Fruit fly (Drosophila melanogaster): Measurements from ENCODE around the gene CG31897.

DNA sequence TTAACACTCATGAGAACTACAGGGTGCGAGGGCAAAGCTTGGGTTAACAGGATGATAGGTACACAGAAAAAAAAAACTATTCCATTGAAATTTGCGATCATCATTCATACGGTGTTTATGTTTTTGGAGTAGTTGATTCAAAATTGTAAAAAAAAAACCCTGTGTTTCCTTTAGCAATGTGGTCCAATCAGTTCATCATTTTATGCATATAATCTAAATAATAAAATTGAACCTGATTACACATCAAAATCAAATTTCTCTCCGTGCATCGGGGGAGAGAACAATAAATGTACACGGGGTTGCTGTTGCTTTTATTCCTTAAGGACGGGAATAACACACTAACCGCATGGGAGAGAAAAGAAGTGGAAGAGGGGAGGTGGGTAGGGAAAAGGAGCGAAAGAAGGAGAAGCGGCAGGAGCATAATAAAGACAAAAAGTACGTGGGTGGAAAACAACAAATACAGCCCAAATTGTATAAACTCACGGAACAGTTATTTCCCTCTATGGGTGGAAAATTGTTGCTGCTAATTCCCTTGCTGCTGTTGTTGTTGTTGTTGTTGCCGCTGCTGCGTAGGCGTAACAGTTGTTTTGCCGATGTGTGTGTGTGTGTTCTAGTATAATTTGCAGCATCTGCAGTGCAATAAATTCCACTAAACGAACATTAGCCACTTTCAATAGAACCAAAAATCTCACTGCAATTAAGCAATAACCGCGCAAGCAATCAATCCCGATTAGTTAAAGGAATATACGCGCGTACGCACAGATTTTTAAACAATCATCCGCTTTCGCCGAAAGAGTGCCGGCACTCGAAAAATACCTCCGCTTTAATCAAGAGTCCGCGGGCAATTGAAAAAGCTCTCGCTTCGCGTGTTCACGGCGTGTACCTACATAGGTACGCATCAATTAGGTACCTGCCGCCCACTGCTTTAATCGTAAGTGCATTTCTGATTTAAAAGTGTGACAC is 21.2 kb downstream of the CG31897 start, which contains the start of gene Agpat2:
- no peak for TF ChIP-seq Sin3A (optimal IDR thresholded peaks at IDR 0.05)
- no peak for TF ChIP-seq psq (optimal IDR thresholded peaks at IDR 0.05)
- no peak for TF ChIP-seq h (optimal IDR thresholded peaks at IDR 0.05)
